Worm (Caenorhabditis elegans) whole organism, L1 larva: ENCODE measurements around the gene Y67A10A.3.

Experiments used
- C34B4.2 ChIP-seq: sonication (generic microtip); optimal IDR thresholded peaks from 2 replicates; lab custom pipeline; 2017; ENCODE audit warnings: mild to moderate bottlenecking, missing genetic modification characterization, missing compliant biosample characterization
- Y116A8C.19 ChIP-seq: sonication (generic microtip); optimal IDR thresholded peaks from 2 replicates; lab custom pipeline; 2016; ENCODE audit warnings: missing compliant biosample characterization, missing genetic modification characterization, borderline replicate concordance
- aha-1 ChIP-seq: fragments of 150-350 bp; optimal IDR thresholded peaks from 2 replicates; lab custom pipeline; 2014; ENCODE audit warnings: missing biosample characterization, missing genetic modification characterization
- ama-1 ChIP-seq: fragments of 150-350 bp; optimal IDR thresholded peaks from 2 replicates; lab custom pipeline; 2014
- ceh-63 ChIP-seq: fragments of 200-800 bp; sonication (Bioruptor generic); optimal IDR thresholded peaks from 2 replicates; lab custom pipeline; 2018; ENCODE audit warnings: mild to moderate bottlenecking, missing genetic modification characterization, missing compliant biosample characterization
- ceh-90 ChIP-seq: sonication (generic microtip); optimal IDR thresholded peaks from 2 replicates; lab custom pipeline; 2016; ENCODE audit warnings: missing genetic modification characterization, missing compliant biosample characterization
- efl-1 ChIP-seq, 4 experiments: fragments of 150-350 bp; optimal IDR thresholded peaks in 3 of 4; peaks in 1 of 4; 1 replicate in 1 of 4; 2 replicates in 3 of 4; lab custom pipeline; 2014; ENCODE audit warnings: missing biosample characterization in 2 of 4, missing genetic modification characterization in 2 of 4, missing genetic modification reagents in 2 of 4
- efl-3 ChIP-seq: fragments of 200-800 bp; sonication (Bioruptor generic); optimal IDR thresholded peaks from 2 replicates; lab custom pipeline; 2018; ENCODE audit warnings: mild to moderate bottlenecking, missing genetic modification characterization, missing compliant biosample characterization
- elt-2 ChIP-seq: sonication (generic microtip); optimal IDR thresholded peaks from 2 replicates; lab custom pipeline; 2016; ENCODE audit warnings: missing genetic modification characterization, mild to moderate bottlenecking, inconsistent platforms, missing compliant biosample characterization, missing genetic modification reagents
- fkh-4 ChIP-seq: sonication (generic microtip); optimal IDR thresholded peaks from 2 replicates; lab custom pipeline; 2016; ENCODE audit warnings: missing compliant biosample characterization, missing genetic modification characterization, borderline replicate concordance
- hlh-17 ChIP-seq: fragments of 200-800 bp; sonication (Bioruptor generic); optimal IDR thresholded peaks from 2 replicates; lab custom pipeline; 2018; ENCODE audit warnings: missing genetic modification characterization, mild to moderate bottlenecking, missing compliant biosample characterization, moderate library complexity, borderline replicate concordance
- hlh-4 ChIP-seq: sonication (generic microtip); optimal IDR thresholded peaks from 2 replicates; lab custom pipeline; 2016; ENCODE audit warnings: mild to moderate bottlenecking, missing genetic modification characterization, missing compliant biosample characterization
- hpl-2 ChIP-seq: fragments of 150-350 bp; optimal IDR thresholded peaks from 2 replicates; lab custom pipeline; 2014; ENCODE audit warnings: missing biosample characterization, missing genetic modification reagents, missing genetic modification characterization
- isw-1 ChIP-seq: fragments of 200-800 bp; sonication (Bioruptor generic); IDR thresholded peaks from 2 replicates; pipeline ENCODE4 v1.3.6; 2022; ENCODE audit warnings: missing genetic modification characterization, missing compliant biosample characterization
- jun-1 ChIP-seq: fragments of 150-350 bp; optimal IDR thresholded peaks from 2 replicates; lab custom pipeline; 2014; ENCODE audit warnings: missing biosample characterization, missing genetic modification reagents, missing genetic modification characterization
- lin-13 ChIP-seq: fragments of 150-350 bp; optimal IDR thresholded peaks from 2 replicates; lab custom pipeline; 2014; ENCODE audit warnings: missing biosample characterization, missing genetic modification reagents, missing genetic modification characterization
- lin-14 ChIP-seq: fragments of 200-800 bp; sonication (Bioruptor generic); optimal IDR thresholded peaks from 2 replicates; lab custom pipeline; 2018; ENCODE audit warnings: mild to moderate bottlenecking, missing genetic modification characterization, moderate library complexity, missing compliant biosample characterization
- lin-35 ChIP-seq, 2 experiments: fragments of 150-350 bp; optimal IDR thresholded peaks; 2 replicates each; lab custom pipeline; 2014; ENCODE audit warnings: missing biosample characterization in 2 of 2, missing genetic modification characterization in 2 of 2, missing genetic modification reagents in 2 of 2
- lir-3 ChIP-seq: sonication (generic microtip); optimal IDR thresholded peaks from 2 replicates; lab custom pipeline; 2016; ENCODE audit warnings: mild to moderate bottlenecking, missing genetic modification characterization, moderate library complexity, missing compliant biosample characterization; ENCODE audit not compliant: poor library complexity
- mab-9 ChIP-seq: fragments of 200-800 bp; sonication (Bioruptor generic); IDR thresholded peaks from 2 replicates; pipeline ENCODE4 v1.3.6; 2022; ENCODE audit warnings: missing genetic modification reagents, missing genetic modification characterization, missing compliant biosample characterization
- mdl-1 ChIP-seq, 2 experiments: fragments of 150-350 bp; optimal IDR thresholded peaks; 2 replicates each; lab custom pipeline; 2014 to 2017; ENCODE audit warnings: missing biosample characterization in 2 of 2, missing genetic modification characterization in 2 of 2, inconsistent platforms in 1 of 2
- nhr-11 ChIP-seq: fragments of 150-350 bp; optimal IDR thresholded peaks from 2 replicates; lab custom pipeline; 2014; ENCODE audit warnings: missing biosample characterization, missing genetic modification characterization
- nhr-12 ChIP-seq: sonication (generic microtip); optimal IDR thresholded peaks from 2 replicates; lab custom pipeline; 2017; ENCODE audit warnings: missing biosample characterization, missing genetic modification characterization
- nhr-19 ChIP-seq: fragments of 200-800 bp; sonication (Bioruptor generic); conservative IDR thresholded peaks from 2 replicates; pipeline ENCODE4 v1.3.6; 2022; ENCODE audit warnings: missing genetic modification characterization, missing compliant biosample characterization
- nhr-237 ChIP-seq: fragments of 150-350 bp; optimal IDR thresholded peaks from 2 replicates; lab custom pipeline; 2014; ENCODE audit warnings: missing biosample characterization, missing genetic modification characterization
- nhr-47 ChIP-seq: sonication (generic microtip); optimal IDR thresholded peaks from 2 replicates; lab custom pipeline; 2016; ENCODE audit warnings: mild to moderate bottlenecking, missing genetic modification characterization, moderate library complexity, missing compliant biosample characterization
- nhr-71 ChIP-seq: sonication (generic microtip); optimal IDR thresholded peaks from 2 replicates; lab custom pipeline; 2016; ENCODE audit warnings: mild to moderate bottlenecking, missing genetic modification characterization, moderate library complexity, missing compliant biosample characterization
- nhr-84 ChIP-seq: sonication (generic microtip); optimal IDR thresholded peaks from 2 replicates; lab custom pipeline; 2017; ENCODE audit warnings: missing biosample characterization, missing genetic modification characterization
- nhr-85 ChIP-seq: sonication (generic microtip); peaks from one replicate; lab custom pipeline; 2016; ENCODE audit warnings: missing genetic modification characterization, inconsistent platforms, missing compliant biosample characterization
- nhr-90 ChIP-seq: sonication (generic microtip); optimal IDR thresholded peaks from 2 replicates; lab custom pipeline; 2016; ENCODE audit warnings: mild to moderate bottlenecking, missing genetic modification characterization, missing compliant biosample characterization; ENCODE audit not compliant: poor library complexity
- pag-3 ChIP-seq: sonication (generic microtip); optimal IDR thresholded peaks from 2 replicates; lab custom pipeline; 2017; ENCODE audit warnings: missing genetic modification characterization, mild to moderate bottlenecking, missing compliant biosample characterization, antibody characterized with exemption, borderline replicate concordance; ENCODE audit not compliant: insufficient read depth
- rnt-1 ChIP-seq: sonication (generic microtip); optimal IDR thresholded peaks from 2 replicates; lab custom pipeline; 2016; ENCODE audit warnings: mild to moderate bottlenecking, missing genetic modification characterization, moderate library complexity, missing compliant biosample characterization
- snu-23 ChIP-seq: sonication (generic microtip); optimal IDR thresholded peaks from 2 replicates; lab custom pipeline; 2016; ENCODE audit warnings: missing genetic modification characterization, missing compliant biosample characterization
- sptf-1 ChIP-seq: fragments of 150-350 bp; optimal IDR thresholded peaks from 2 replicates; lab custom pipeline; 2014; ENCODE audit warnings: missing biosample characterization, missing genetic modification characterization
- sup-37 ChIP-seq: fragments of 200-800 bp; sonication (Bioruptor generic); optimal IDR thresholded peaks from 2 replicates; lab custom pipeline; 2018; ENCODE audit warnings: mild to moderate bottlenecking, missing genetic modification characterization, missing compliant biosample characterization
- tbx-2 ChIP-seq: sonication (generic microtip); optimal IDR thresholded peaks from 2 replicates; lab custom pipeline; 2016; ENCODE audit warnings: missing genetic modification characterization, missing compliant biosample characterization
- unc-30 ChIP-seq: sonication (generic microtip); optimal IDR thresholded peaks from 2 replicates; lab custom pipeline; 2017; ENCODE audit warnings: missing biosample characterization, missing genetic modification characterization
- unc-62 ChIP-seq: fragments of 150-350 bp; optimal IDR thresholded peaks from 2 replicates; lab custom pipeline; 2014; ENCODE audit warnings: missing biosample characterization, missing genetic modification reagents, missing genetic modification characterization
- vab-15 ChIP-seq: sonication (generic microtip); optimal IDR thresholded peaks from 2 replicates; lab custom pipeline; 2017; ENCODE audit warnings: missing genotype, mild to moderate bottlenecking, missing genetic modification characterization, missing compliant biosample characterization

The Y67A10A.3 gene

ce11 chrIV:14305813-14306212 is 28.4 kb downstream of the Y67A10A.3 start:
- no peak for TF ChIP-seq nhr-11 (tag; lab: Kevin White, UChicago)
- TF ChIP-seq unc-30 = no peak
- TF ChIP-seq nhr-90 (tag; lab: Kevin White, UChicago) = no peak
- no peak for TF ChIP-seq ceh-63 (GFP tag; lab: Kevin White, UChicago)
- no peak for TF ChIP-seq efl-3 (GFP tag; lab: Kevin White, UChicago)
- TF ChIP-seq pag-3 = no peak
- TF ChIP-seq hlh-4 = no peak
- no peak for TF ChIP-seq ceh-90
- no peak for TF ChIP-seq aha-1 (tag; lab: Kevin White, UChicago)

DNA sequence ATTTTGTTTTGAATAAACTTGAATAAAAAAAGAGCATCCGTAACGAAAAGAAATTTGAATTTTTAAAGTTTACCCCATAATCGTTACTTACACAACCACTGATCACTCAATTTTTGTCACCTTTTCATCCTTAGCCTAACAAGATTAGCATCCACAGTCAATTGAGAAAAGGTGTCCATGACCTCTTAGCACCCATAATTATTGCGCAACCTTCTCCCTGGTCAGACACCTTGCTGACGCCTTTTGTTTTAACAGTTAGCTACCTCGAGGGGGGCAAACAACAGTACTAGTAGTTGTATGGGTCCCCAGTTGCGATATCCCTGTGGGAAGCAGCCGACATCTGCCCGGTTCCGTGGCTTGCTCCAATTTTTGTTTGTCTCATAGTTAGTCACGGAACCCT is 37.2 kb downstream of the Y67A10A.3 start:
- peak; percentile 16 for TF ChIP-seq nhr-85 (tag; lab: Kevin White, UChicago)
- TF ChIP-seq rnt-1 (tag; lab: Kevin White, UChicago) = no peak
- no peak for TF ChIP-seq sup-37 (GFP tag; lab: Kevin White, UChicago)
- TF ChIP-seq efl-3 (GFP tag; lab: Kevin White, UChicago) = no peak
- TF ChIP-seq sptf-1 = no peak

- TF ChIP-seq elt-2 = no peak
- TF ChIP-seq nhr-71 = no peak
- TF ChIP-seq hlh-17 (GFP tag; lab: Kevin White, UChicago) = no peak
- TF ChIP-seq hpl-2 (GFP tag; lab: Kevin White, UChicago) = no peak
- no peak for TF ChIP-seq snu-23 (GFP tag; lab: Kevin White, UChicago)
- TF ChIP-seq nhr-237 (tag; lab: Kevin White, UChicago) = no peak
- TF ChIP-seq ceh-63 (GFP tag; lab: Kevin White, UChicago) = no peak
- TF ChIP-seq lin-13 = no peak
- TF ChIP-seq sup-37 (GFP tag; lab: Kevin White, UChicago) = no peak
- no peak for TF ChIP-seq mdl-1 (tag; optimal IDR thresholded peaks at IDR 0.05; lab: Kevin White, UChicago)
- no peak for TF ChIP-seq tbx-2 (tag; lab: Kevin White, UChicago)
- TF ChIP-seq lin-14 (GFP tag; lab: Kevin White, UChicago) = no peak
- no peak for TF ChIP-seq C34B4.2 (tag; lab: Kevin White, UChicago)
- TF ChIP-seq lir-3 (tag; lab: Kevin White, UChicago) = no peak
- no peak for TF ChIP-seq jun-1
- TF ChIP-seq, all 84 proteins: peak for 0
These were observed 39.0 kb downstream of the Y67A10A.3 start for ce11 chrIV:14295262-14295661.

- no peak for TF ChIP-seq nhr-19 (GFP tag; lab: Robert Waterston, UW)
- TF ChIP-seq Y116A8C.19 (tag; lab: Kevin White, UChicago) = no peak
- no peak for TF ChIP-seq tbx-2 (tag; lab: Kevin White, UChicago)
- no peak for TF ChIP-seq ama-1 (lab: Kevin White, UChicago)
- no peak for TF ChIP-seq snu-23 (GFP tag; lab: Kevin White, UChicago)
- no peak for TF ChIP-seq fkh-4 (tag; lab: Kevin White, UChicago)
- no peak for TF ChIP-seq nhr-12
- TF ChIP-seq isw-1 (GFP tag; lab: Robert Waterston, UW) = no peak
- TF ChIP-seq lin-35 (GFP tag; optimal IDR thresholded peaks at IDR 0.05; lab: Kevin White, UChicago) = no peak
- TF ChIP-seq nhr-47 (tag; lab: Kevin White, UChicago) = no peak
- TF ChIP-seq aha-1 (tag; lab: Kevin White, UChicago) = no peak
These were observed 42.7 kb downstream of the Y67A10A.3 start, which contains the start of gene Y64G10A.7 for ce11 chrIV:14291601-14292000. Gene Y64G10A.7 (plus strand): TSS chrIV:14291901.

DNA sequence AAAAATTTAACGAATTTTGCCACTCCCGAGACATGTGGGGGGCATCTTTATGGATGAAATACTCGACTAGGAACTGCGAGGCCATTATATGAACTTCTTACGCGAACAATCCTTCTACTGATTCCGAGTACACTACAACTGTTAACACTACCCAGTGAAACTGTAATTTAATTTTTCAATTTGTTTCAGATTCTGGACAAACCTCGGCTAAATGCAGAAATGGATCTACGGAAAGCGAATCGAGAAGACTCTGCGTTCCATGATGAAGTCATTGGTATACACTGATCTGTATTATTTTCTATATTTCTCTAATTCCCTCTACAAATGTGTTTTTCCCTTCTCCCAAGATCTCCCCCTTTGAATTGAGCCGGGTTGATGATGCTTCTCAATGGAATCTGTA is 49.3 kb downstream of the Y67A10A.3 start:
- no peak for TF ChIP-seq nhr-84 (tag; lab: Kevin White, UChicago)
- TF ChIP-seq efl-1 (optimal IDR thresholded peaks at IDR 0.05; lab: Kevin White, UChicago) = no peak
- peak in 1 of 2 experiments; percentile 78 for TF ChIP-seq efl-1 (GFP tag; optimal IDR thresholded peaks at IDR 0.05 in 1 of 2; lab: Kevin White, UChicago)
- no peak for TF ChIP-seq vab-15
- TF ChIP-seq unc-62 (GFP tag; lab: Kevin White, UChicago) = no peak
- no peak for TF ChIP-seq mab-9 (GFP tag; lab: Robert Waterston, UW)
